Fruit fly (Drosophila melanogaster) whole organism, embryonic: ENCODE results near the gene NijB.

Source experiments
- CG10431 ChIP-seq: fragments of 200-800 bp; sonication (Bioruptor generic); optimal IDR thresholded peaks from 3 replicates; lab custom pipeline; 2018; ENCODE audit warnings: missing biosample characterization, mild to moderate bottlenecking, missing genetic modification characterization
- CG11247 ChIP-seq: fragments of 200-800 bp; sonication (Bioruptor generic); IDR thresholded peaks from 2 replicates; pipeline ENCODE4 v1.3.6; 2022; ENCODE audit warnings: missing biosample characterization, missing genetic modification characterization
- CG13296 ChIP-seq: fragments of 200-800 bp; sonication (Bioruptor generic); optimal IDR thresholded peaks from 3 replicates; lab custom pipeline; 2018; ENCODE audit warnings: missing biosample characterization, mild to moderate bottlenecking, missing genetic modification characterization
- CG1529 ChIP-seq: fragments of 200-800 bp; sonication (Bioruptor generic); optimal IDR thresholded peaks from 3 replicates; lab custom pipeline; 2018; ENCODE audit warnings: missing biosample characterization, missing genetic modification characterization
- Ets65A ChIP-seq: fragments of 200-800 bp; sonication (Bioruptor generic); peaks from one replicate; lab custom pipeline; 2016; ENCODE audit warnings: missing biosample characterization, missing genetic modification characterization
- Lpt ChIP-seq: fragments of >200 bp; optimal IDR thresholded peaks from 2 replicates; lab custom pipeline; 2018; ENCODE audit warnings: missing biosample characterization, missing genetic modification characterization
- NK7.1 ChIP-seq: fragments of 200-800 bp; sonication (Bioruptor generic); optimal IDR thresholded peaks from 3 replicates; lab custom pipeline; 2016; ENCODE audit warnings: missing biosample characterization, missing genetic modification characterization
- Rx ChIP-seq: fragments of 200-800 bp; sonication (Bioruptor generic); IDR thresholded peaks from 2 replicates; pipeline ENCODE4 v1.3.6; 2022; ENCODE audit warnings: missing biosample characterization, missing genetic modification characterization
- Sin3A ChIP-seq: fragments of >200 bp; optimal IDR thresholded peaks from 2 replicates; lab custom pipeline; 2018
- Sox102F ChIP-seq: fragments of 200-800 bp; sonication (Bioruptor generic); optimal IDR thresholded peaks from 2 replicates; lab custom pipeline; 2018; ENCODE audit warnings: missing biosample characterization, mild to moderate bottlenecking, missing genetic modification characterization, moderate library complexity
- Xrp1 ChIP-seq: fragments of 200-800 bp; sonication (Bioruptor generic); IDR thresholded peaks from 2 replicates; pipeline ENCODE4 v1.3.6; 2022; ENCODE audit warnings: missing biosample characterization, missing genetic modification characterization
- br ChIP-seq: fragments of >200 bp; optimal IDR thresholded peaks from 2 replicates; lab custom pipeline; 2017
- cas ChIP-seq: fragments of 200-800 bp; sonication (Bioruptor generic); IDR thresholded peaks from 2 replicates; pipeline ENCODE4 v1.3.6; 2022; ENCODE audit warnings: missing biosample characterization, missing genetic modification characterization

- no peak for TF ChIP-seq Sox102F (GFP tag; lab: Kevin White, UChicago)
- no peak for TF ChIP-seq cas
- TF ChIP-seq NK7.1 (GFP tag; lab: Kevin White, UChicago), result no peak
- TF ChIP-seq CG10431, result no peak
- TF ChIP-seq br (lab: Kevin White, UChicago), result no peak
- TF ChIP-seq Xrp1, result no peak
- no peak for TF ChIP-seq Rx (GFP tag; lab: Robert Waterston, UW)
- no peak for TF ChIP-seq CG11247
- no peak for TF ChIP-seq Ets65A (GFP tag; lab: Kevin White, UChicago)
- no peak for TF ChIP-seq Lpt (GFP tag; lab: Kevin White, UChicago)
- TF ChIP-seq Sin3A (lab: Kevin White, UChicago), result no peak
- TF ChIP-seq CG1529, result no peak
- no peak for TF ChIP-seq CG13296 (GFP tag; lab: Kevin White, UChicago)
Observed at dm6 chr3L:18891986-18892385, at the start of gene NijB.
